Worm (Caenorhabditis elegans) whole organism, mixed stage, embryonic: Measurements from ENCODE around the gene sup-26.

Source experiments
- ces-1 ChIP-seq: fragments of 150-350 bp; optimal IDR thresholded peaks from 2 replicates; lab custom pipeline; 2014; ENCODE audit warnings: missing biosample characterization, missing genetic modification reagents, missing genetic modification characterization
- lin-13 ChIP-seq: fragments of 150-350 bp; optimal IDR thresholded peaks from 2 replicates; lab custom pipeline; 2014; ENCODE audit warnings: missing biosample characterization, missing genetic modification characterization
- lsy-2 ChIP-seq: fragments of 150-350 bp; optimal IDR thresholded peaks from 2 replicates; lab custom pipeline; 2014; ENCODE audit warnings: missing biosample characterization, missing genetic modification characterization
- mep-1 ChIP-seq: fragments of 150-350 bp; optimal IDR thresholded peaks from 2 replicates; lab custom pipeline; 2017; ENCODE audit warnings: missing biosample characterization, missing genetic modification reagents, missing genetic modification characterization, inconsistent platforms
- nhr-12 ChIP-seq: fragments of 150-350 bp; optimal IDR thresholded peaks from 2 replicates; lab custom pipeline; 2014; ENCODE audit warnings: missing biosample characterization, missing genetic modification characterization
- nhr-237 ChIP-seq: fragments of 150-350 bp; optimal IDR thresholded peaks from 2 replicates; lab custom pipeline; 2014; ENCODE audit warnings: missing biosample characterization, missing genetic modification characterization
- nhr-28 ChIP-seq: fragments of 150-350 bp; optimal IDR thresholded peaks from 2 replicates; lab custom pipeline; 2014; ENCODE audit warnings: missing biosample characterization, missing genetic modification characterization
- sptf-1 ChIP-seq: sonication (generic microtip); optimal IDR thresholded peaks from 2 replicates; lab custom pipeline; 2017; ENCODE audit warnings: mild to moderate bottlenecking, missing genetic modification characterization, moderate library complexity, missing compliant biosample characterization
- unc-39 ChIP-seq: fragments of 150-350 bp; optimal IDR thresholded peaks from 2 replicates; lab custom pipeline; 2014; ENCODE audit warnings: missing biosample characterization, missing genetic modification characterization

DNA sequence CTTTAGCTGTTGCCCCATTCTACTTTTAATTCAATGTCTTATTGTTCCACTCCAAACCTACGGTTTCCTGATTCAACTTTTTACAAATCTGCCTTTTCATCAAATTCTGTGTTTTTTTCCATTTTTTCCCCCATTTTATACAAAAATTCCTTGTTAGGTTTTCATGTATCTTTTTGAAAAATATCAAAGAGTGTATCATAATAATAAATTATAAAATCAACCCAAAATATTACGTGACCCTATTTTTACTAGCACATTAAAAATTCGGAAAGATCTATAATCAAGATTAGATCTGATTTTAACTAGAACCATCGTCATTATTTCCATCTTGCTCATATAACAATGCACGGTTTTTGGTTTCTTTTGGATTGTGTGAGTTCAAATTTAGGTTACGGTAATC is 40.1 kb upstream of the sup-26 start, which contains the start of gene H38K22.6:
- TF ChIP-seq lsy-2 (no peak), nhr-28 (tag; lab: Kevin White, UChicago) (no peak), unc-39 (tag; lab: Kevin White, UChicago) (no peak), mep-1 (tag; lab: Kevin White, UChicago) (no peak), sptf-1 (no peak), nhr-12 (tag; lab: Kevin White, UChicago) (no peak), lin-13 (tag; lab: Kevin White, UChicago) (no peak), nhr-237 (tag; lab: Kevin White, UChicago) (no peak), ces-1 (GFP tag; lab: Kevin White, UChicago) (no peak)
